Worm (Caenorhabditis elegans) whole organism, midembryonic: ENCODE results near the gene C27D6.11.

Source experiments
- T22C8.4 ChIP-seq: fragments of 200-800 bp; sonication (Bioruptor generic); IDR thresholded peaks from 2 replicates; pipeline ENCODE4 v1.3.6; 2022; ENCODE audit warnings: missing genetic modification characterization, missing compliant biosample characterization
- cog-1 ChIP-seq: sonication (generic microtip); optimal IDR thresholded peaks from 2 replicates; lab custom pipeline; 2016; ENCODE audit warnings: missing genetic modification characterization, missing compliant biosample characterization
- flt-1 ChIP-seq: fragments of 200-800 bp; sonication (Bioruptor generic); IDR thresholded peaks from 2 replicates; pipeline ENCODE4 v1.3.6; 2022; ENCODE audit warnings: missing genetic modification characterization, missing compliant biosample characterization
- klf-2 ChIP-seq: fragments of 200-800 bp; sonication (Bioruptor generic); conservative IDR thresholded peaks from 2 replicates; pipeline ENCODE4 v1.3.6; 2022; ENCODE audit warnings: missing genetic modification reagents, missing genetic modification characterization, missing compliant biosample characterization
- ref-1 ChIP-seq: fragments of 200-800 bp; sonication (Bioruptor generic); conservative IDR thresholded peaks from 2 replicates; pipeline ENCODE4 v1.3.6; 2022; ENCODE audit warnings: missing genetic modification reagents, missing genetic modification characterization, missing compliant biosample characterization
- tab-1 ChIP-seq: fragments of 200-800 bp; sonication (Bioruptor generic); IDR thresholded peaks from 2 replicates; pipeline ENCODE4 v1.3.6; 2022; ENCODE audit warnings: missing genetic modification characterization, missing compliant biosample characterization
- ztf-23 ChIP-seq: fragments of 200-800 bp; sonication (Bioruptor generic); IDR thresholded peaks from 2 replicates; pipeline ENCODE4 v1.3.6; 2022; ENCODE audit warnings: missing genetic modification reagents, missing genetic modification characterization, missing compliant biosample characterization
- ztf-29 ChIP-seq: fragments of 200-800 bp; sonication (Bioruptor generic); IDR thresholded peaks from 2 replicates; pipeline ENCODE4 v1.3.6; 2022; ENCODE audit warnings: missing genetic modification reagents, missing genetic modification characterization, missing compliant biosample characterization

DNA sequence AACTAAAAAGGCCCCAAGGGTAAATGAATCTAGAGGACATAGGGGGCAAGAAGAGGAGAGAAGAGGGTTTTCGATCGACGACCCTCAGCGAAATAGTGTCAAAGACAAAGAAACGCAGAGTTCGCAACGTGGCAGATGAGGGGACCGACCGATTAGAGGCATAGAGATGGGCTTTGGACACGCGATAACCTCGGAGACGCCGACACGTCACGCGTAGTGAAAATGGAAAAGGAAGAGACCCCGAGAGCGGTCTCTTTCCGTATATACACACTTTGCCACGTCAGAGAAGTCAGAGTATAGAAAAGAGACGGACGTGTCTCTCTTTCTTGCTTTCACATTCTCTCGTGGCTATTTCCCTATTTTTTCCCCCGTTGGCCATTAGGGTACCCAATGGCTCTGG lies 20.5 kb upstream of the C27D6.11 start:
- TF ChIP-seq T22C8.4 (GFP tag; lab: Robert Waterston, UW) = no peak
- peak; percentile 53 for TF ChIP-seq cog-1 (tag; lab: Kevin White, UChicago)
- no peak for TF ChIP-seq ztf-29
- no peak for TF ChIP-seq ref-1 (GFP tag; lab: Robert Waterston, UW)
- TF ChIP-seq tab-1 (GFP tag; lab: Robert Waterston, UW) = no peak
- peak; percentile 68; the same call in 1 of the 2 replicates for TF ChIP-seq flt-1 (GFP tag; lab: Robert Waterston, UW)
- no peak for TF ChIP-seq ztf-23 (GFP tag; lab: Robert Waterston, UW)
- TF ChIP-seq klf-2 (GFP tag; lab: Robert Waterston, UW) = no peak
